Worm (Caenorhabditis elegans): ENCODE data around the gene F55G7.1.

F55G7.1 gene

ce11 chrX:11968024-11968598, 43.9 kb downstream of the F55G7.1 start (continued):
- TF ChIP-seq nhr-25 (tag; optimal IDR thresholded peaks at IDR 0.05; ENCODE audit: borderline replicate concordance, insufficient read depth) (peak; percentile 6), php-3 (GFP tag; IDR thresholded peaks at IDR 0.05) (peak; percentile 83), mep-1 (tag; optimal IDR thresholded peaks at IDR 0.05) (peak; percentile 21), dmd-6 (GFP tag; IDR thresholded peaks at IDR 0.05) (peak; percentile 77), nhr-28 (tag; optimal IDR thresholded peaks at IDR 0.05) (peak; percentile 81), F49E8.2 (tag; optimal IDR thresholded peaks at IDR 0.05; ENCODE audit: borderline replicate concordance) (no peak), lin-1 (GFP tag; IDR thresholded peaks at IDR 0.05) (peak; percentile 16), zfp-3 (GFP tag; conservative IDR thresholded peaks at IDR 0.05) (peak; percentile 84), lir-3 (tag; optimal IDR thresholded peaks at IDR 0.05) (no peak), lsy-2 (tag; optimal IDR thresholded peaks at IDR 0.05) (peak in 1 of 2 experiments; percentile 20), ztf-7 (tag; optimal IDR thresholded peaks at IDR 0.05) (no peak), mdl-1 (tag; optimal IDR thresholded peaks at IDR 0.05) (no peak), T20F7.1 (GFP tag; optimal IDR thresholded peaks at IDR 0.05) (no peak), unc-62 (GFP tag; optimal IDR thresholded peaks at IDR 0.05 in 1 of 2) (peak in 1 of 2 experiments; percentile 70), unc-62 (tag; optimal IDR thresholded peaks at IDR 0.05) (no peak), hif-1 (tag; optimal IDR thresholded peaks at IDR 0.05) (peak in 1 of 2 experiments; percentile 65)

ce11 chrX:11969085-11969484, 44.9 kb downstream of the F55G7.1 start:
- TF ChIP-seq hlh-30 (tag; optimal IDR thresholded peaks at IDR 0.05; ENCODE audit: insufficient read depth), result peak; percentile 3
- no peak for TF ChIP-seq nhr-28 (tag; optimal IDR thresholded peaks at IDR 0.05)

ce11 chrX:11969554-11969953, 45.3 kb downstream of the F55G7.1 start:
- TF ChIP-seq zfp-3 (GFP tag; conservative IDR thresholded peaks at IDR 0.05), result 0 out of 2 replicates have a peak, but pooled peaks have one; percentile 27
- TF ChIP-seq hlh-11 (tag; optimal IDR thresholded peaks at IDR 0.05), result peak; percentile 7
- TF ChIP-seq daf-16 (GFP tag; optimal IDR thresholded peaks at IDR 0.05), result no peak
- peak; percentile 14 for TF ChIP-seq daf-16 (tag; optimal IDR thresholded peaks at IDR 0.05)
- peak; percentile 15 for TF ChIP-seq dve-1 (tag; optimal IDR thresholded peaks at IDR 0.05; ENCODE audit: insufficient read depth)
- TF ChIP-seq T20F7.1 (GFP tag; optimal IDR thresholded peaks at IDR 0.05), result no peak
- TF ChIP-seq tra-1 (GFP tag; IDR thresholded peaks at IDR 0.05), result 0 out of 2 replicates have a peak, but pooled peaks have one; percentile 29
- peak; percentile 21; the same call in 1 of the 2 replicates for TF ChIP-seq dmd-6 (GFP tag; IDR thresholded peaks at IDR 0.05)
- no peak for TF ChIP-seq T26A8.4 (GFP tag; IDR thresholded peaks at IDR 0.05)
- peak in 1 of 2 experiments; percentile 99 for TF ChIP-seq hif-1 (tag; optimal IDR thresholded peaks at IDR 0.05)
- peak; percentile 33 for TF ChIP-seq nhr-28 (tag; optimal IDR thresholded peaks at IDR 0.05)
- TF ChIP-seq unc-130 (GFP tag; optimal IDR thresholded peaks at IDR 0.05), result no peak
- TF ChIP-seq mdt-29 (GFP tag; IDR thresholded peaks at IDR 0.05), result peak; percentile 41; the same call in 1 of the 2 replicates
- peak; percentile 99 for TF ChIP-seq aha-1 (tag)

- TF ChIP-seq unc-62 (GFP tag; optimal IDR thresholded peaks at IDR 0.05 in 1 of 2), result peak in 1 of 2 experiments; percentile 95
- TF ChIP-seq unc-62 (tag; optimal IDR thresholded peaks at IDR 0.05), result no peak
- no peak for TF ChIP-seq jun-1 (tag; optimal IDR thresholded peaks at IDR 0.05)
These were observed 47.1 kb downstream of the F55G7.1 start for ce11 chrX:11971323-11971722.

- peak; percentile 52 for TF ChIP-seq dve-1 (tag; optimal IDR thresholded peaks at IDR 0.05; ENCODE audit: insufficient read depth)
- TF ChIP-seq unc-62 (GFP tag; optimal IDR thresholded peaks at IDR 0.05 in 1 of 2), result peak in 1 of 2 experiments; percentile 87
- TF ChIP-seq unc-62 (tag; optimal IDR thresholded peaks at IDR 0.05), result no peak
- no peak for TF ChIP-seq daf-19 (GFP tag; conservative IDR thresholded peaks at IDR 0.05)
- peak; percentile 57 for TF ChIP-seq ceh-28 (tag; optimal IDR thresholded peaks at IDR 0.05)
- no peak for TF ChIP-seq D1046.2 (GFP tag; IDR thresholded peaks at IDR 0.05)
- no peak for TF ChIP-seq ZK546.5 (tag; optimal IDR thresholded peaks at IDR 0.05)
- TF ChIP-seq arid-1 (GFP tag; conservative IDR thresholded peaks at IDR 0.05), result no peak
- peak; percentile 41 for TF ChIP-seq ztf-7 (tag; optimal IDR thresholded peaks at IDR 0.05)
- no peak for TF ChIP-seq ceh-82 (tag; optimal IDR thresholded peaks at IDR 0.05)
- no peak for TF ChIP-seq F37D6.2 (tag; optimal IDR thresholded peaks at IDR 0.05)
- TF ChIP-seq lir-3 (tag; optimal IDR thresholded peaks at IDR 0.05), result no peak
- TF ChIP-seq hlh-30 (tag; optimal IDR thresholded peaks at IDR 0.05; ENCODE audit: insufficient read depth), result peak; percentile 2
These were observed 50.4 kb downstream of the F55G7.1 start, which contains the start of gene set-6 for ce11 chrX:11974629-11975085. TSS of gene set-6 (minus strand) at chrX:11974679.
